Worm (Caenorhabditis elegans) whole organism, L2 larva: ENCODE measurements around the gene str-40.

ENCODE experiments used
- ZK546.5 ChIP-seq: sonication (generic microtip); optimal IDR thresholded peaks from 2 replicates; lab custom pipeline; 2017; ENCODE audit warnings: missing biosample characterization, missing genetic modification characterization
- egl-27 ChIP-seq: sonication (generic microtip); optimal IDR thresholded peaks from 3 replicates; lab custom pipeline; 2017; ENCODE audit warnings: missing biosample characterization, missing genetic modification reagents, missing genetic modification characterization
- nhr-10 ChIP-seq: sonication (generic microtip); optimal IDR thresholded peaks from 2 replicates; lab custom pipeline; 2017; ENCODE audit warnings: missing biosample characterization, missing genetic modification characterization
- nhr-237 ChIP-seq: fragments of 150-350 bp; optimal IDR thresholded peaks from 2 replicates; lab custom pipeline; 2014; ENCODE audit warnings: missing biosample characterization, missing genetic modification characterization
- nhr-6 ChIP-seq: fragments of 150-350 bp; optimal IDR thresholded peaks from 2 replicates; lab custom pipeline; 2014; ENCODE audit warnings: missing biosample characterization, missing genetic modification characterization

ce11 chrV:3069101-3069500 is at the start of gene str-40:
- no peak for TF ChIP-seq nhr-237 (tag; lab: Kevin White, UChicago)
- no peak for TF ChIP-seq ZK546.5 (tag; lab: Kevin White, UChicago)
- TF ChIP-seq nhr-6: no peak
- TF ChIP-seq egl-27 (tag; lab: Kevin White, UChicago): no peak
- no peak for TF ChIP-seq nhr-10 (tag; lab: Kevin White, UChicago)
